Worm (Caenorhabditis elegans): Measurements from ENCODE around the gene BE0003N10.6.

DNA sequence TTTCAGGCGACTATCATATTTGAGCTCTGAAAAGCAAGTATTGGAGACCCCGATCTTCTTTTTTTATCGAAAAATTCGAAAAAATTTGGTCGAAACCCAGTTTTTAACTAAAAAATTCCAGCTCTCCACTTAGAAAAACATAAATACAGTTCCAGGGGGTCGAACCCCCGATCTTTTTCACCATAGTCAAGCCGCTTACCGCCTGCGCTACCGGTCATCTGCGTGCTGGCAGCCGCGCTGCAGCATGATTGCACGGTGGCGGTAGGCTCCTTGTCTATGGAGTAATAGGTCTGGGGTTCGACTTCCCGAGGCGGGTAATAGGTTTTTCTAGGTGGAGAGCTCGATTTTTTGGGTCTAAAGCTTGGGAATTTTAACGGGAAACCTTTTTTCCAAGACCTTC is 50.1 kb downstream of the BE0003N10.6 start, which contains the start of gene clc-24:
- TF ChIP-seq him-1 (tag; optimal IDR thresholded peaks at IDR 0.05) (no peak), dao-5 (tag; optimal IDR thresholded peaks at IDR 0.05) (no peak)
